Worm (Caenorhabditis elegans) whole organism, early embryonic: ENCODE measurements around the gene srw-121.

Experiments used
- B0310.2 ChIP-seq: sonication (generic microtip); optimal IDR thresholded peaks from 2 replicates; lab custom pipeline; 2016; ENCODE audit warnings: mild to moderate bottlenecking, missing genetic modification characterization, missing compliant biosample characterization
- F13C5.2 ChIP-seq: sonication (generic microtip); optimal IDR thresholded peaks from 2 replicates; lab custom pipeline; 2017; ENCODE audit warnings: mild to moderate bottlenecking, missing genetic modification characterization, inconsistent platforms, missing compliant biosample characterization
- aly-1 ChIP-seq: sonication (generic microtip); optimal IDR thresholded peaks from 2 replicates; lab custom pipeline; 2016; ENCODE audit warnings: missing genetic modification characterization, missing compliant biosample characterization
- ama-1 ChIP-seq: fragments of 150-350 bp; optimal IDR thresholded peaks from 2 replicates; lab custom pipeline; 2014
- ceh-13 ChIP-seq: fragments of 200-800 bp; sonication (Bioruptor generic); optimal IDR thresholded peaks from 2 replicates; lab custom pipeline; 2018; ENCODE audit warnings: mild to moderate bottlenecking, missing genetic modification characterization, missing compliant biosample characterization
- ceh-36 ChIP-seq: sonication (generic microtip); optimal IDR thresholded peaks from 2 replicates; lab custom pipeline; 2016; ENCODE audit warnings: missing genetic modification characterization, inconsistent platforms, missing compliant biosample characterization
- ets-7 ChIP-seq: sonication (generic microtip); optimal IDR thresholded peaks from 2 replicates; lab custom pipeline; 2016; ENCODE audit warnings: missing genotype, missing genetic modification characterization, missing compliant biosample characterization
- flt-1 ChIP-seq: fragments of 200-800 bp; sonication (Bioruptor generic); IDR thresholded peaks from 2 replicates; pipeline ENCODE4 v1.3.6; 2022; ENCODE audit warnings: missing genetic modification characterization, missing compliant biosample characterization
- hmbx-1 ChIP-seq: sonication (generic microtip); optimal IDR thresholded peaks from 2 replicates; lab custom pipeline; 2016; ENCODE audit warnings: mild to moderate bottlenecking, missing genetic modification characterization, missing compliant biosample characterization
- hmg-4 ChIP-seq: fragments of 200-800 bp; sonication (Bioruptor generic); optimal IDR thresholded peaks from 2 replicates; lab custom pipeline; 2018; ENCODE audit warnings: mild to moderate bottlenecking, missing genetic modification characterization, missing compliant biosample characterization
- hnd-1 ChIP-seq: sonication (generic microtip); optimal IDR thresholded peaks from 2 replicates; lab custom pipeline; 2016; ENCODE audit warnings: missing genetic modification characterization, missing compliant biosample characterization
- pes-1 ChIP-seq: fragments of 200-800 bp; sonication (Bioruptor generic); IDR thresholded peaks from 2 replicates; pipeline ENCODE4 v1.3.6; 2022; ENCODE audit warnings: missing genetic modification reagents, missing genetic modification characterization, missing compliant biosample characterization
- scrt-1 ChIP-seq: fragments of 200-800 bp; sonication (Bioruptor generic); IDR thresholded peaks from 2 replicates; pipeline ENCODE4 v1.3.6; 2022; ENCODE audit warnings: missing genetic modification characterization, missing compliant biosample characterization
- sea-1 ChIP-seq: fragments of 200-800 bp; sonication (Bioruptor generic); conservative IDR thresholded peaks from 2 replicates; pipeline ENCODE4 v1.3.6; 2022; ENCODE audit warnings: missing genetic modification characterization, missing compliant biosample characterization
- tbx-11 ChIP-seq: fragments of 200-800 bp; sonication (Bioruptor generic); IDR thresholded peaks from 2 replicates; pipeline ENCODE4 v1.3.6; 2022; ENCODE audit warnings: missing genetic modification characterization, missing compliant biosample characterization
- tbx-37 ChIP-seq: fragments of 200-800 bp; sonication (Bioruptor generic); conservative IDR thresholded peaks from 2 replicates; pipeline ENCODE4 v1.3.6; 2022; ENCODE audit warnings: missing genetic modification reagents, missing genetic modification characterization, missing compliant biosample characterization
- tra-4 ChIP-seq: sonication (generic microtip); optimal IDR thresholded peaks from 2 replicates; lab custom pipeline; 2017; ENCODE audit warnings: missing genetic modification characterization, missing compliant biosample characterization

The srw-121 gene

ce11 chrV:2996105-2996504 is 4.7 kb upstream of the srw-121 start, which contains the start of gene srw-120:
Gene srw-120, minus strand, starts transcription at chrV:2996205.
- no peak for TF ChIP-seq ceh-36 (tag; lab: Kevin White, UChicago)

DNA sequence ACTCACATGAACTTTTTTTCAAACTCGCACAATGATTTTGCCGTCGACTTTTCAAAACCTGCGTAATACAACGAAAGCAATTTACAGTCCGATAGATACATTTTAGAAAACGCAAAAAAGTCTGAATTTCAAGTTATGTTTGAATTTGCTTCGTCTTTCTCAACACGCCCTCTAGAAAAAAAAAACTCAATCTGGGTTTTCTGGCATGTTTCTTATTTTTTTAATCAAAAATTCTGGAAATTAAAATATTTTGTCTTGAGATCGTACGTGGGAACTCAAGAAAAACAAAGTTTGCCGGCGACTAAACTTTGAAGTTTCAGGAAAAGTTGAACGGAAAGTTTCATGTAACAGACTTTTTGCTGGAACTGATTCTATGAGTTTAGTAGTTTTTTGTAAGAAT is 2.4 kb upstream of the srw-121 start, which contains the start of gene srw-115:
Gene srw-115 (minus strand): TSS at position 101 of the 400 bp plus-strand sequence.
- no peak for TF ChIP-seq scrt-1
- no peak for TF ChIP-seq hmg-4 (GFP tag; lab: Kevin White, UChicago)
- TF ChIP-seq ceh-13 (GFP tag; lab: Kevin White, UChicago) = no peak
- no peak for TF ChIP-seq pes-1
- TF ChIP-seq ama-1 = no peak
- no peak for TF ChIP-seq B0310.2
- TF ChIP-seq F13C5.2 (tag; lab: Kevin White, UChicago) = no peak
- no peak for TF ChIP-seq tra-4 (tag; lab: Kevin White, UChicago)
- TF ChIP-seq hmbx-1 (tag; lab: Kevin White, UChicago) = no peak
- no peak for TF ChIP-seq sea-1 (GFP tag; lab: Robert Waterston, UW)
- no peak for TF ChIP-seq ceh-36 (tag; lab: Kevin White, UChicago)
- TF ChIP-seq flt-1 = no peak
- TF ChIP-seq tbx-11 = no peak
- no peak for TF ChIP-seq ets-7 (tag; lab: Kevin White, UChicago)

ce11 chrV:2992060-2992459 is 675 bp upstream of the srw-121 start:
- TF ChIP-seq ets-7 (tag; lab: Kevin White, UChicago) = no peak
- no peak for TF ChIP-seq tra-4 (tag; lab: Kevin White, UChicago)
- no peak for TF ChIP-seq hnd-1 (tag; lab: Kevin White, UChicago)
- TF ChIP-seq scrt-1 = no peak
- TF ChIP-seq ama-1 = no peak
- no peak for TF ChIP-seq ceh-13 (GFP tag; lab: Kevin White, UChicago)
- TF ChIP-seq flt-1 = no peak

ce11 chrV:2987407-2987806 is 4.0 kb downstream of the srw-121 start, which contains the start of gene srh-85:
Gene srh-85, minus strand, starts transcription at chrV:2987507.
- TF ChIP-seq ceh-36 (tag; lab: Kevin White, UChicago) (no peak), B0310.2 (no peak), F13C5.2 (tag; lab: Kevin White, UChicago) (no peak), sea-1 (GFP tag; lab: Robert Waterston, UW) (no peak), ama-1 (no peak), tra-4 (tag; lab: Kevin White, UChicago) (no peak), pes-1 (no peak), scrt-1 (no peak), tbx-11 (no peak), ets-7 (tag; lab: Kevin White, UChicago) (no peak), hmbx-1 (tag; lab: Kevin White, UChicago) (no peak), tbx-37 (no peak), hmg-4 (GFP tag; lab: Kevin White, UChicago) (no peak), flt-1 (no peak), aly-1 (tag; lab: Kevin White, UChicago) (no peak), ceh-13 (GFP tag; lab: Kevin White, UChicago) (no peak), hnd-1 (tag; lab: Kevin White, UChicago) (no peak)

DNA sequence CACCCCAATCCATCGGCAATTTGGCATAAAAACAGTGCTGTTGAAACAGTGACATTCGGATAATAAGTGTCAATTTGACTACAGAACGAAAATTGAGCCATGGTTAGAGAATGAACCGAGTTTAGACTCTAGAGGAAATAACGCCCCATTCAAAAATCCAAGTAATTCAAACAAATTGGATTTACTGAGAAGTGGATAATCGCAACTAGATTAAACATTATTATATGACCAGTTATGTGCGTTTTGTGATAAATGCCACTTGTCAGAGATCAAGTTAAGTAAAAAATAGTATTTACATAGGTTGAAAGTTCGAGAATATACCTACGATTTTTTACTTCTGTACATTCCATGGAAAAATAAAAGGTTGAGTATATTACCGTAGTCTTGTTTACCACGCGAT is 6.1 kb downstream of the srw-121 start, which contains the start of gene srw-139:
Gene srw-139 (minus strand): TSS at position 101 of the 400 bp plus-strand sequence.
- TF ChIP-seq ets-7 (tag; lab: Kevin White, UChicago) = no peak
- no peak for TF ChIP-seq hmbx-1 (tag; lab: Kevin White, UChicago)
- no peak for TF ChIP-seq sea-1 (GFP tag; lab: Robert Waterston, UW)
- TF ChIP-seq ceh-13 (GFP tag; lab: Kevin White, UChicago) = no peak
- TF ChIP-seq flt-1 = no peak
- no peak for TF ChIP-seq tbx-11
- no peak for TF ChIP-seq F13C5.2 (tag; lab: Kevin White, UChicago)
- TF ChIP-seq tbx-37 = no peak
- TF ChIP-seq ama-1 = no peak
- TF ChIP-seq ceh-36 (tag; lab: Kevin White, UChicago) = no peak
- TF ChIP-seq scrt-1 = no peak
- no peak for TF ChIP-seq B0310.2
- TF ChIP-seq aly-1 (tag; lab: Kevin White, UChicago) = no peak
- no peak for TF ChIP-seq hmg-4 (GFP tag; lab: Kevin White, UChicago)
- TF ChIP-seq tra-4 (tag; lab: Kevin White, UChicago) = no peak
- TF ChIP-seq hnd-1 (tag; lab: Kevin White, UChicago) = no peak
- TF ChIP-seq pes-1 = no peak

DNA sequence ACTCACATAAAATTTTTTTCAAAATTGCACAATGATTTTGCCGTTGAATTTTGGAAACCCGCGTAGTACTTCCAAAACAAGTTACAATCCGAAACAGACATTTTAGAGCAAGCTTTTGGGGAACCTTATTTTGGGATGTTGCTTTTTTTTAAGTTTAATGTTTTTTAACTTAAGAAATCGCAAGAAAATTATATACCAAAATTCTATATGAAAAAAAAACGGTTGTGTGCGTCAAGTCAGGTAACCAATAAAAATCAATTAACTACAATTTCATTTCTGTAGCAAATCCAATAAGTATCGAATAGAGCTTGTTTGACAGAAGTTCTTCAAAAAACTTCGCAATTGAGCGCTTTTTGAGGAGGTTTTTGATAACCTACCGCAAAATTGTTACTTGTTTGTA is 8.0 kb downstream of the srw-121 start, which contains the start of gene srw-117:
Gene srw-117 (minus strand): TSS at position 101 of the 400 bp plus-strand sequence.
- no peak for TF ChIP-seq flt-1

- no peak for TF ChIP-seq ceh-13 (GFP tag; lab: Kevin White, UChicago)
- TF ChIP-seq aly-1 (tag; lab: Kevin White, UChicago) = no peak
- no peak for TF ChIP-seq pes-1
- TF ChIP-seq hnd-1 (tag; lab: Kevin White, UChicago) = no peak
- no peak for TF ChIP-seq ceh-36 (tag; lab: Kevin White, UChicago)
- no peak for TF ChIP-seq B0310.2
- no peak for TF ChIP-seq hmg-4 (GFP tag; lab: Kevin White, UChicago)
- TF ChIP-seq tra-4 (tag; lab: Kevin White, UChicago) = no peak
- no peak for TF ChIP-seq ama-1
- TF ChIP-seq ets-7 (tag; lab: Kevin White, UChicago) = no peak
Measured at ce11 chrV:2979978-2980377, 11.4 kb downstream of the srw-121 start, which contains the start of gene srw-118. Gene srw-118, minus strand, starts transcription at chrV:2980078.

DNA sequence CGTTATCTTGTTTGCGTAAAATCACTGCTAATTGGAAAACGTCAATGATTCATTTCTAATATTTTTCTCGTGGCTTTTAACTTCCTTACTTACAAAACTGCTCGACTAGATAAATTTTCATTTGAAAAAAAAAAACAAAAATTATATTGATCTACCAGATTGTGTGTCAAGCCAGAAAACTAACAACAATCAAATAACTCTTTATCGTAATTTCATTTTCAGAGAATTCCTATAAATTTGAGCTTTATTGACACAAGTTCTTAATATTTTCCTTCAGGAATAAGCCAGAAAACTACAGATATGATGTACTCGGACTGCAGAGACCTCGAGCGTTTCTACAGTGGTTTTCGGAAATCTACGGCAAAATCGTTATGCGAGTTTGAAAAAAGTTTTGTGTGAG is 15.1 kb downstream of the srw-121 start, which contains the start of gene srw-124:
Gene srw-124 (plus strand): TSS at position 301 of the 400 bp plus-strand sequence.
- TF ChIP-seq hmbx-1 (tag; lab: Kevin White, UChicago) (no peak), F13C5.2 (tag; lab: Kevin White, UChicago) (no peak), hnd-1 (tag; lab: Kevin White, UChicago) (no peak), ama-1 (no peak), hmg-4 (GFP tag; lab: Kevin White, UChicago) (no peak), flt-1 (no peak), ceh-13 (GFP tag; lab: Kevin White, UChicago) (no peak), ets-7 (tag; lab: Kevin White, UChicago) (no peak), aly-1 (tag; lab: Kevin White, UChicago) (no peak), tra-4 (tag; lab: Kevin White, UChicago) (no peak)
